Worm (Caenorhabditis elegans): ENCODE data around the gene C03E10.1.

DNA sequence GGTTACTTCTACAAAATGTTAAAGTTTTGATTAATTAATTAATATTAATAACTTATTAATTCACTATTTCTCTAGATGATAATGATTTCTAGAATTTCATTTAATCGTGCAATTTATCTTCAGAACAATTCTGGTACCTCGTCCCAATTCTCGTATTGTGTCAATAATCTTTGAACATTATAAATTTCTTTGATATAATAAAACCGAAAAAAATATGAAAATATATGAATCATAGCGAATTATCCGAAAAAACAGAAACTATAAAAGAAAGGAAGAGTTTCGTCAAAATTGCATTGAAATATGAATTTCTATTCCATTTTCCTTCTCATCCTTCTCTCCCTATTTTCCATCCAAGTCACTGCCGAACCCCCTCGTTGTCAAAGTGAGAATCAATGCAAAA is 40.3 kb upstream of the C03E10.1 start, which contains the start of gene T19B10.12:
- TF ChIP-seq F13C5.2 (tag; optimal IDR thresholded peaks at IDR 0.05) = no peak
- TF ChIP-seq hmbx-1 (tag; optimal IDR thresholded peaks at IDR 0.05) = no peak
- TF ChIP-seq ama-1 (optimal IDR thresholded peaks at IDR 0.05) = no peak
- TF ChIP-seq flt-1 (GFP tag; IDR thresholded peaks at IDR 0.05) = no peak
- no peak for TF ChIP-seq hmg-4 (GFP tag; optimal IDR thresholded peaks at IDR 0.05)
- TF ChIP-seq ceh-13 (GFP tag; optimal IDR thresholded peaks at IDR 0.05) = no peak
- TF ChIP-seq scrt-1 (GFP tag; IDR thresholded peaks at IDR 0.05) = no peak
